Fruit fly (Drosophila melanogaster): ENCODE results near the gene ND-42.

The ND-42 gene

dm6 chr3R:22027743-22028099 lies 212 bp downstream of the ND-42 start:
- TF ChIP-seq CTCF (optimal IDR thresholded peaks at IDR 0.05) (no peak), CG8478 (optimal IDR thresholded peaks at IDR 0.05) (no peak)

- TF ChIP-seq CTCF (optimal IDR thresholded peaks at IDR 0.05) = no peak
- no peak for TF ChIP-seq CG8478 (optimal IDR thresholded peaks at IDR 0.05)
Observed at dm6 chr3R:22031738-22032137, 4.2 kb downstream of the ND-42 start, which contains the start of gene CG13409. Gene CG13409, minus strand, starts transcription at chr3R:22031900.

dm6 chr3R:22034160-22034742 lies 6.7 kb downstream of the ND-42 start, which contains the start of the genes CG45099, CG6015, pit and Fadd:
Gene CG45099, minus strand, starts transcription at chr3R:22034286.
Gene CG6015, minus strand, starts transcription at chr3R:22034286.
Gene pit, plus strand, starts transcription at chr3R:22034298.
Gene Fadd, plus strand, starts transcription at chr3R:22034455.
- TF ChIP-seq CG8478 (optimal IDR thresholded peaks at IDR 0.05) (no peak), CTCF (optimal IDR thresholded peaks at IDR 0.05) (peak in 1 of 2 experiments; percentile 23)

- TF ChIP-seq CG8478 (optimal IDR thresholded peaks at IDR 0.05) = no peak
- peak in 1 of 2 experiments; percentile 26 for TF ChIP-seq CTCF (optimal IDR thresholded peaks at IDR 0.05)
Observed at dm6 chr3R:22035552-22035951, 8.0 kb downstream of the ND-42 start.

- no peak for TF ChIP-seq CTCF (optimal IDR thresholded peaks at IDR 0.05)
- no peak for TF ChIP-seq CG8478 (optimal IDR thresholded peaks at IDR 0.05)
Observed at dm6 chr3R:22039480-22039879, 12.0 kb downstream of the ND-42 start.

- TF ChIP-seq CTCF (optimal IDR thresholded peaks at IDR 0.05) (no peak), CG8478 (optimal IDR thresholded peaks at IDR 0.05) (no peak)
Observed at dm6 chr3R:22040400-22040799, 12.9 kb downstream of the ND-42 start.

dm6 chr3R:22041625-22042282 lies 14.2 kb downstream of the ND-42 start, which contains the start of gene how:
Gene how, plus strand, starts transcription at chr3R:22042191.
- no peak for TF ChIP-seq CG8478 (optimal IDR thresholded peaks at IDR 0.05)
- TF ChIP-seq CTCF (optimal IDR thresholded peaks at IDR 0.05) = peak in 1 of 2 experiments; percentile 52

dm6 chr3R:22042283-22042875 lies 14.9 kb downstream of the ND-42 start:
- TF ChIP-seq CTCF (optimal IDR thresholded peaks at IDR 0.05) = no peak
- no peak for TF ChIP-seq CG8478 (optimal IDR thresholded peaks at IDR 0.05)

- no peak for TF ChIP-seq CTCF (optimal IDR thresholded peaks at IDR 0.05)
- TF ChIP-seq CG8478 (optimal IDR thresholded peaks at IDR 0.05) = no peak
Observed at dm6 chr3R:22042982-22043381, 15.5 kb downstream of the ND-42 start.

dm6 chr3R:22043748-22044402 lies 16.4 kb downstream of the ND-42 start:
- TF ChIP-seq CG8478 (optimal IDR thresholded peaks at IDR 0.05) (no peak), CTCF (optimal IDR thresholded peaks at IDR 0.05) (no peak)

- TF ChIP-seq CTCF (optimal IDR thresholded peaks at IDR 0.05) (no peak), CG8478 (optimal IDR thresholded peaks at IDR 0.05) (no peak)
Observed at dm6 chr3R:22044443-22044970, 17.0 kb downstream of the ND-42 start.

- TF ChIP-seq CG8478 (optimal IDR thresholded peaks at IDR 0.05) = no peak
- no peak for TF ChIP-seq CTCF (optimal IDR thresholded peaks at IDR 0.05)
Observed at dm6 chr3R:22046231-22046630, 18.7 kb downstream of the ND-42 start.

dm6 chr3R:22046723-22047122 lies 19.2 kb downstream of the ND-42 start:
- TF ChIP-seq CG8478 (optimal IDR thresholded peaks at IDR 0.05) (no peak), CTCF (optimal IDR thresholded peaks at IDR 0.05) (no peak)

dm6 chr3R:22047412-22047811 lies 19.9 kb downstream of the ND-42 start:
- TF ChIP-seq CTCF (optimal IDR thresholded peaks at IDR 0.05) (no peak), CG8478 (optimal IDR thresholded peaks at IDR 0.05) (no peak)

- TF ChIP-seq CTCF (optimal IDR thresholded peaks at IDR 0.05) = no peak
- TF ChIP-seq CG8478 (optimal IDR thresholded peaks at IDR 0.05) = no peak
Observed at dm6 chr3R:22049134-22049796, 21.8 kb downstream of the ND-42 start.
